Fruit fly (Drosophila melanogaster) whole organism, embryonic: ENCODE results near the gene Sf3a2.

Experiments
- CG10274 ChIP-seq: fragments of 200-800 bp; sonication (Bioruptor generic); optimal IDR thresholded peaks from 3 replicates; lab custom pipeline; 2017; ENCODE audit warnings: missing biosample characterization, mild to moderate bottlenecking, missing genetic modification characterization
- CG10431 ChIP-seq: fragments of 200-800 bp; sonication (Bioruptor generic); optimal IDR thresholded peaks from 3 replicates; lab custom pipeline; 2018; ENCODE audit warnings: missing biosample characterization, mild to moderate bottlenecking, missing genetic modification characterization
- CG10979 ChIP-seq: fragments of 200-800 bp; sonication (Bioruptor generic); optimal IDR thresholded peaks from 2 replicates; lab custom pipeline; 2018; ENCODE audit warnings: missing biosample characterization, mild to moderate bottlenecking, missing genetic modification characterization, moderate library complexity
- CG16813 ChIP-seq: fragments of 200-800 bp; sonication (Bioruptor generic); IDR thresholded peaks from 3 replicates; pipeline ENCODE4 v1.3.6; 2022; ENCODE audit warnings: missing biosample characterization, missing genetic modification characterization; ENCODE audit not compliant: partially characterized antibody
- CG17328 ChIP-seq: fragments of 200-800 bp; sonication (Bioruptor generic); IDR thresholded peaks from 2 replicates; pipeline ENCODE4 v1.3.6; 2022; ENCODE audit warnings: missing biosample characterization, missing genetic modification characterization
- CG17359 ChIP-seq: fragments of 200-800 bp; sonication (Bioruptor generic); optimal IDR thresholded peaks from 3 replicates; lab custom pipeline; 2018; ENCODE audit warnings: missing biosample characterization, mild to moderate bottlenecking, missing genetic modification characterization, moderate library complexity
- CG17802 ChIP-seq: fragments of 200-800 bp; sonication (Bioruptor generic); optimal IDR thresholded peaks from 2 replicates; lab custom pipeline; 2018; ENCODE audit warnings: missing biosample characterization, mild to moderate bottlenecking, missing genetic modification characterization, moderate library complexity
- CG1792 ChIP-seq: fragments of 200-800 bp; sonication (Bioruptor generic); optimal IDR thresholded peaks from 2 replicates; lab custom pipeline; 2016; ENCODE audit warnings: missing biosample characterization, missing genetic modification characterization
- CG2712 ChIP-seq: fragments of 200-800 bp; optimal IDR thresholded peaks from 3 replicates; lab custom pipeline; 2019; ENCODE audit warnings: missing biosample characterization, mild to moderate bottlenecking, missing genetic modification characterization, moderate library complexity
- CG31365 ChIP-seq: fragments of 200-800 bp; sonication (Bioruptor generic); optimal IDR thresholded peaks from 2 replicates; lab custom pipeline; 2018; ENCODE audit warnings: missing biosample characterization, mild to moderate bottlenecking, missing genetic modification characterization
- CG3163 ChIP-seq: fragments of 200-800 bp; sonication (Bioruptor generic); optimal IDR thresholded peaks from 3 replicates; lab custom pipeline; 2016; ENCODE audit warnings: missing biosample characterization, missing genetic modification characterization
- CG32532 ChIP-seq: fragments of 200-800 bp; sonication (Bioruptor generic); IDR thresholded peaks from 2 replicates; pipeline ENCODE4 v1.3.6; 2022; ENCODE audit warnings: missing biosample characterization, missing genetic modification characterization
- CG3726 ChIP-seq: fragments of 200-800 bp; sonication (Bioruptor generic); IDR thresholded peaks from 3 replicates; pipeline ENCODE4, ENCODE4 v1.3.6; 2022; ENCODE audit warnings: missing biosample characterization, missing genetic modification characterization
- CG4617 ChIP-seq: fragments of 200-800 bp; sonication (Bioruptor generic); optimal IDR thresholded peaks from 3 replicates; lab custom pipeline; 2016; ENCODE audit warnings: missing biosample characterization, missing genetic modification characterization, borderline replicate concordance
- CG5180 ChIP-seq: fragments of 200-800 bp; sonication (Bioruptor generic); optimal IDR thresholded peaks from 3 replicates; lab custom pipeline; 2017; ENCODE audit warnings: missing biosample characterization, missing genetic modification characterization, mild to moderate bottlenecking, moderate library complexity, missing genetic modification reagents
- CG6175 ChIP-seq: fragments of 200-800 bp; sonication (Bioruptor generic); IDR thresholded peaks from 3 replicates; pipeline ENCODE4 v1.3.6; 2022; ENCODE audit warnings: missing biosample characterization, missing genetic modification characterization
- CG6654 ChIP-seq: fragments of 200-800 bp; sonication (Bioruptor generic); optimal IDR thresholded peaks from 2 replicates; lab custom pipeline; 2017; ENCODE audit warnings: missing biosample characterization, mild to moderate bottlenecking, missing genetic modification characterization
- CG7556 ChIP-seq: fragments of 200-800 bp; sonication (Bioruptor generic); optimal IDR thresholded peaks from 2 replicates; lab custom pipeline; 2017; ENCODE audit warnings: missing biosample characterization, mild to moderate bottlenecking, missing genetic modification characterization
- CG7839 ChIP-seq: fragments of 200-800 bp; sonication (Bioruptor generic); optimal IDR thresholded peaks from 3 replicates; lab custom pipeline; 2018; ENCODE audit warnings: missing biosample characterization, mild to moderate bottlenecking, missing genetic modification characterization, moderate library complexity
- CG8281 ChIP-seq: fragments of 200-800 bp; sonication (Bioruptor generic); optimal IDR thresholded peaks from 2 replicates; lab custom pipeline; 2018; ENCODE audit warnings: missing biosample characterization, mild to moderate bottlenecking, missing genetic modification characterization, moderate library complexity
- CG9215 ChIP-seq: fragments of 200-800 bp; sonication (Bioruptor generic); IDR thresholded peaks from 2 replicates; pipeline ENCODE4 v1.3.6; 2022; ENCODE audit warnings: missing biosample characterization, missing genetic modification characterization
- CG9609 ChIP-seq: fragments of 200-800 bp; sonication (Bioruptor generic); optimal IDR thresholded peaks from 3 replicates; lab custom pipeline; 2016; ENCODE audit warnings: missing biosample characterization, missing genetic modification characterization
- Camta ChIP-seq: fragments of 200-800 bp; sonication (Bioruptor generic); optimal IDR thresholded peaks from 2 replicates; lab custom pipeline; 2016; ENCODE audit warnings: missing biosample characterization, missing genetic modification characterization
- CrebB ChIP-seq: fragments of 200-800 bp; sonication (Bioruptor generic); optimal IDR thresholded peaks from 3 replicates; lab custom pipeline; 2018; ENCODE audit warnings: missing biosample characterization, mild to moderate bottlenecking, missing genetic modification characterization
- Eip74EF ChIP-seq, 2 experiments: fragments of 200-800 bp in 1 of 2; fragments of >200 bp in 1 of 2; sonication (Bioruptor generic) in 1 of 2; optimal IDR thresholded peaks; 2 replicates each; lab custom pipeline; 2017 to 2019; ENCODE audit warnings: missing biosample characterization in 2 of 2, missing genetic modification characterization in 2 of 2, mild to moderate bottlenecking in 1 of 2, moderate library complexity in 1 of 2
- HLH54F ChIP-seq: fragments of 200-800 bp; sonication (Bioruptor generic); optimal IDR thresholded peaks from 3 replicates; lab custom pipeline; 2016; ENCODE audit warnings: missing biosample characterization, missing genetic modification characterization
- Lpt ChIP-seq: fragments of >200 bp; optimal IDR thresholded peaks from 2 replicates; lab custom pipeline; 2018; ENCODE audit warnings: missing biosample characterization, missing genetic modification characterization
- Med ChIP-seq: fragments of 200-800 bp; sonication (Bioruptor generic); peaks from one replicate; lab custom pipeline; 2016; ENCODE audit warnings: missing biosample characterization, missing genetic modification characterization, mild to moderate bottlenecking, inconsistent platforms, moderate library complexity
- NC2α ChIP-seq: fragments of 200-800 bp; sonication (Bioruptor generic); optimal IDR thresholded peaks from 2 replicates; lab custom pipeline; 2016; ENCODE audit warnings: missing biosample characterization, missing genetic modification characterization
- Ravus ChIP-seq: fragments of 200-800 bp; sonication (Bioruptor generic); IDR thresholded peaks from 2 replicates; pipeline ENCODE4 v1.3.6; 2022; ENCODE audit warnings: missing biosample characterization, missing genetic modification characterization
- ab ChIP-seq: fragments of 200-800 bp; sonication (Bioruptor generic); optimal IDR thresholded peaks from 2 replicates; lab custom pipeline; 2016; ENCODE audit warnings: missing biosample characterization, missing genetic modification characterization
- ara ChIP-seq: fragments of 200-800 bp; sonication (Bioruptor generic); IDR thresholded peaks from 2 replicates; pipeline ENCODE4 v1.3.6; 2022; ENCODE audit warnings: missing biosample characterization, missing genetic modification characterization
- btn ChIP-seq: fragments of 200-800 bp; sonication (Bioruptor generic); optimal IDR thresholded peaks from 2 replicates; lab custom pipeline; 2016; ENCODE audit warnings: missing biosample characterization, missing genetic modification characterization
- disco-r ChIP-seq: fragments of 200-800 bp; sonication (Bioruptor generic); optimal IDR thresholded peaks from 2 replicates; lab custom pipeline; 2016; ENCODE audit warnings: missing biosample characterization, missing genetic modification characterization
- emc ChIP-seq: fragments of 200-800 bp; sonication (Bioruptor generic); optimal IDR thresholded peaks from 2 replicates; lab custom pipeline; 2016; ENCODE audit warnings: missing biosample characterization, missing genetic modification characterization
- jumu ChIP-seq: fragments of 200-800 bp; sonication (Bioruptor generic); optimal IDR thresholded peaks from 3 replicates; lab custom pipeline; 2016; ENCODE audit warnings: missing biosample characterization, missing genetic modification characterization
- knrl ChIP-seq: fragments of 200-800 bp; sonication (Bioruptor generic); IDR thresholded peaks from 3 replicates; pipeline ENCODE4 v1.3.6; 2022; ENCODE audit warnings: missing biosample characterization, missing genetic modification characterization; ENCODE audit not compliant: partially characterized antibody
- lab ChIP-seq: fragments of 200-800 bp; sonication (Bioruptor generic); optimal IDR thresholded peaks from 3 replicates; lab custom pipeline; 2017; ENCODE audit warnings: missing biosample characterization, missing genetic modification characterization, mild to moderate bottlenecking, moderate library complexity, missing genetic modification reagents
- lilli ChIP-seq: fragments of 200-800 bp; sonication (Bioruptor generic); optimal IDR thresholded peaks from 3 replicates; lab custom pipeline; 2016; ENCODE audit warnings: missing biosample characterization, missing genetic modification characterization
- lov ChIP-seq, 2 experiments: fragments of 200-800 bp in 1 of 2; fragments of >200 bp in 1 of 2; sonication (Bioruptor generic) in 1 of 2; IDR thresholded peaks in 1 of 2; optimal IDR thresholded peaks in 1 of 2; 2 replicates in 1 of 2; 3 replicates in 1 of 2; pipeline versions ENCODE4 v1.3.6 to Lab custom; 2017 to 2022; ENCODE audit warnings: missing biosample characterization in 1 of 2, missing genetic modification characterization in 1 of 2
- oc ChIP-seq: fragments of 200-800 bp; sonication (Bioruptor generic); optimal IDR thresholded peaks from 2 replicates; lab custom pipeline; 2018; ENCODE audit warnings: missing biosample characterization, mild to moderate bottlenecking, missing genetic modification characterization, moderate library complexity
- pan ChIP-seq, 4 experiments: fragments of >200 bp in 3 of 4; fragments of 200-800 bp in 1 of 4; sonication (Bioruptor generic) in 1 of 4; optimal IDR thresholded peaks in 3 of 4; IDR thresholded peaks in 1 of 4; 2 replicates each; pipeline versions ENCODE4 v1.3.6 to Lab custom; 2017 to 2022; ENCODE audit warnings: missing biosample characterization in 2 of 4, missing genetic modification characterization in 2 of 4, mixed read lengths in 1 of 4
- slou ChIP-seq: fragments of 200-800 bp; sonication (Bioruptor generic); optimal IDR thresholded peaks from 3 replicates; lab custom pipeline; 2016; ENCODE audit warnings: missing biosample characterization, missing genetic modification characterization
- tll ChIP-seq, 2 experiments: fragments of 200-800 bp in 1 of 2; fragments of >200 bp in 1 of 2; sonication (Bioruptor generic) in 1 of 2; optimal IDR thresholded peaks; 2 replicates each; lab custom pipeline; 2017 to 2019; ENCODE audit warnings: missing biosample characterization in 2 of 2, missing genetic modification characterization in 2 of 2, mild to moderate bottlenecking in 1 of 2, moderate library complexity in 1 of 2
- toy ChIP-seq: fragments of 200-800 bp; sonication (Bioruptor generic); IDR thresholded peaks from 2 replicates; pipeline ENCODE4 v1.3.6; 2022; ENCODE audit warnings: missing biosample characterization, missing genetic modification characterization
- ttk ChIP-seq: fragments of 200-800 bp; sonication (Bioruptor generic); IDR thresholded peaks from 2 replicates; pipeline ENCODE4 v2.1.2; 2022; ENCODE audit warnings: missing biosample characterization, missing genetic modification characterization
- usp ChIP-seq: fragments of >200 bp; optimal IDR thresholded peaks from 2 replicates; lab custom pipeline; 2017; ENCODE audit warnings: missing biosample characterization, missing genetic modification characterization
- yki ChIP-seq: fragments of >200 bp; optimal IDR thresholded peaks from 3 replicates; lab custom pipeline; 2018

Sf3a2 gene

DNA sequence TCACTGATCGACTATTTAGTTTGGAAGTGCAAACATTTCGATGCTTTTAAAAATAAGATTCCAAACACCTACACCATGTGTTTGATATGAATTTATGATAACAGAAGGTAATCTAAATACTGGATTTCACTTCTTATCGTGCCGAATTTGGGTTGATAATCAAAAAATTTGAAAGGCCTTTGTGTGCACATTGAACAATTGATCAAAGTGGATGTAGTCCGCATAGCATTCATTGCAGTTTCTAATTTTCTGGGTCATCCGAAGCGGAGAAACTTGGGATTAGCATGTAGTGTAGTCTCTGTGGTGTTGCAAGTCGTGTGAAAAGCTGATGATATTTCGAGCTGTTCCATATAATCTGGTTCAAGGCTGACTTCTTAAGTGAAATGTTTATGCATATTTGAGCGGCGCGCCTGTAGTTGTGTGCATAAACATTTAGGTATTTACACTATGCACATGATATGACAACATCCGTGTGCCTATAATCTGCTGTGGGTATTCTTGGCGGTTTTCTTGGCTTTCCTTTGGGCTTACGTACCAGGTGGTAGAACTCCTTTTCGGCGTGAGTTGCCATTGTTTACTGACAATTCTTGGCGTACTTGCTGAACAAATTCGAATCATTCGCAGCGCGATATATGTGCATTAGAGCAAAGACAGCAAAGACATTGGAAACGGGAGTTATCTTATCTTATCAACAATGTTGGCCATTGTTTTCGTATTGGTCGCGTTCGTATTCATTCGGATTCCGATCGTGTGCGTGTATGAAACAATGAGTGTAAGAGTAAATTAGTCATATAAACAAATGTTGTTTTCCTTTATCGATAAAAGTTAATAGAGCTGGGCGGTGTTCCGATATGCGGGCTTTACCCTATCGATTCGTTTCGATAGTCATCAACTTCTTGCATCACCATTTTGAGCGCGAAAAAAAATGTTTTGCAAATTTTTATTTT is 40.8 kb downstream of the Sf3a2 start, which contains the start of gene Hip1 (continued):
- TF ChIP-seq CG8281 (tag; lab: Kevin White, UChicago): peak; percentile 73
- no peak for TF ChIP-seq oc (tag; lab: Kevin White, UChicago)
- no peak for TF ChIP-seq Lpt (GFP tag; lab: Kevin White, UChicago)
- no peak for TF ChIP-seq tll (GFP tag; optimal IDR thresholded peaks at IDR 0.05; lab: Kevin White, UChicago)
- no peak for TF ChIP-seq CG4617 (GFP tag; lab: Kevin White, UChicago)
- no peak for TF ChIP-seq CG17359 (tag; lab: Kevin White, UChicago)
- TF ChIP-seq lilli: no peak
- no peak for TF ChIP-seq btn (GFP tag; lab: Kevin White, UChicago)
- no peak for TF ChIP-seq CG6654 (GFP tag; lab: Kevin White, UChicago)
- no peak for TF ChIP-seq Med (GFP tag; lab: Kevin White, UChicago)
- no peak for TF ChIP-seq slou (GFP tag; lab: Kevin White, UChicago)
- TF ChIP-seq CG2712 (tag; lab: Kevin White, UChicago): no peak
- no peak for TF ChIP-seq CG3726 (GFP tag; lab: Robert Waterston, UW)
- no peak for TF ChIP-seq usp (GFP tag; lab: Kevin White, UChicago)
- TF ChIP-seq CrebB (tag; lab: Kevin White, UChicago): no peak
- TF ChIP-seq ttk (GFP tag; lab: Robert Waterston, UW): no peak
- TF ChIP-seq CG7556 (GFP tag; lab: Kevin White, UChicago): no peak
- TF ChIP-seq CG5180 (GFP tag; lab: Kevin White, UChicago): no peak
- TF ChIP-seq pan (optimal IDR thresholded peaks at IDR 0.05; lab: Kevin White, UChicago): no peak
- TF ChIP-seq pan (GFP tag; optimal IDR thresholded peaks at IDR 0.05 in 1 of 2, IDR thresholded peaks at IDR 0.05 in 1 of 2): no peak
- TF ChIP-seq emc: no peak
- TF ChIP-seq Eip74EF (GFP tag; optimal IDR thresholded peaks at IDR 0.05; lab: Kevin White, UChicago): no peak
- TF ChIP-seq ab: no peak
- TF ChIP-seq CG6175 (GFP tag; lab: Robert Waterston, UW): no peak
- TF ChIP-seq ara (GFP tag; lab: Robert Waterston, UW): no peak
- TF ChIP-seq knrl: peak; percentile 85
- TF ChIP-seq jumu: no peak
- TF ChIP-seq Ravus: no peak
- TF ChIP-seq toy (GFP tag; lab: Robert Waterston, UW): no peak
- no peak for TF ChIP-seq CG10431 (GFP tag; lab: Kevin White, UChicago)
- TF ChIP-seq CG31365 (tag; lab: Kevin White, UChicago): no peak
- TF ChIP-seq CG7839: no peak
- no peak for TF ChIP-seq CG10979 (tag; lab: Kevin White, UChicago)
- no peak for TF ChIP-seq CG10274
- TF ChIP-seq HLH54F: no peak
- TF ChIP-seq CG32532: no peak
- no peak for TF ChIP-seq lab
- TF ChIP-seq yki: no peak
- TF ChIP-seq CG17802 (tag; lab: Kevin White, UChicago): no peak
- TF ChIP-seq disco-r (GFP tag; lab: Kevin White, UChicago): no peak
- TF ChIP-seq NC2α (GFP tag; lab: Kevin White, UChicago): no peak
- no peak for TF ChIP-seq CG1792
- TF ChIP-seq CG9609: no peak
- TF ChIP-seq CG17328 (GFP tag; lab: Robert Waterston, UW): no peak
- no peak for TF ChIP-seq CG9215 (GFP tag; lab: Robert Waterston, UW)
- no peak for TF ChIP-seq lov (optimal IDR thresholded peaks at IDR 0.05; lab: Kevin White, UChicago)
- TF ChIP-seq lov (GFP tag; IDR thresholded peaks at IDR 0.05; lab: Robert Waterston, UW): no peak
- TF ChIP-seq CG3163: no peak
- peak; percentile 80 for TF ChIP-seq CG16813 (GFP tag; lab: Robert Waterston, UW)
- TF ChIP-seq Camta (GFP tag; lab: Kevin White, UChicago): no peak
